Worm (Caenorhabditis elegans) whole organism, mixed stage, embryonic: ENCODE results near the gene Y113G7B.15.

Experiments used
- M03D4.4 ChIP-seq: sonication (generic microtip); optimal IDR thresholded peaks from 2 replicates; lab custom pipeline; 2017; ENCODE audit warnings: mild to moderate bottlenecking, missing genetic modification characterization, missing compliant biosample characterization
- bed-3 ChIP-seq: fragments of 200-800 bp; sonication (Bioruptor generic); optimal IDR thresholded peaks from 3 replicates; lab custom pipeline; 2018; ENCODE audit warnings: mild to moderate bottlenecking, missing genetic modification characterization, moderate library complexity, missing compliant biosample characterization
- blmp-1 ChIP-seq: fragments of 150-350 bp; optimal IDR thresholded peaks from 2 replicates; lab custom pipeline; 2014; ENCODE audit warnings: missing biosample characterization, missing genetic modification characterization
- ceh-43 ChIP-seq: fragments of 200-800 bp; sonication (Bioruptor generic); optimal IDR thresholded peaks from 2 replicates; lab custom pipeline; 2018; ENCODE audit warnings: mild to moderate bottlenecking, missing genetic modification characterization, moderate library complexity, missing compliant biosample characterization
- ceh-83 ChIP-seq: fragments of 200-800 bp; sonication (Bioruptor generic); optimal IDR thresholded peaks from 2 replicates; lab custom pipeline; 2018; ENCODE audit warnings: mild to moderate bottlenecking, missing genetic modification characterization, missing compliant biosample characterization
- ces-1 ChIP-seq: fragments of 150-350 bp; optimal IDR thresholded peaks from 2 replicates; lab custom pipeline; 2014; ENCODE audit warnings: missing biosample characterization, missing genetic modification reagents, missing genetic modification characterization
- cnd-1 ChIP-seq: fragments of 200-800 bp; sonication (Bioruptor generic); optimal IDR thresholded peaks from 2 replicates; lab custom pipeline; 2018; ENCODE audit warnings: mild to moderate bottlenecking, missing genetic modification characterization, missing compliant biosample characterization
- drap-1 ChIP-seq: fragments of 200-800 bp; sonication (Bioruptor generic); optimal IDR thresholded peaks from 3 replicates; lab custom pipeline; 2018; ENCODE audit warnings: mild to moderate bottlenecking, missing genetic modification characterization, missing compliant biosample characterization
- elt-3 ChIP-seq: fragments of 150-350 bp; optimal IDR thresholded peaks from 2 replicates; lab custom pipeline; 2014; ENCODE audit warnings: missing biosample characterization, missing genetic modification characterization
- flh-1 ChIP-seq: fragments of 200-800 bp; sonication (Bioruptor generic); optimal IDR thresholded peaks from 2 replicates; lab custom pipeline; 2018; ENCODE audit warnings: mild to moderate bottlenecking, missing genetic modification characterization, moderate library complexity, missing compliant biosample characterization
- ham-2 ChIP-seq: fragments of 200-800 bp; sonication (Bioruptor generic); optimal IDR thresholded peaks from 2 replicates; lab custom pipeline; 2018; ENCODE audit warnings: mild to moderate bottlenecking, missing genetic modification characterization, missing compliant biosample characterization
- hlh-1 ChIP-seq: fragments of 150-350 bp; optimal IDR thresholded peaks from 2 replicates; lab custom pipeline; 2014; ENCODE audit warnings: missing biosample characterization, missing genetic modification reagents, missing genetic modification characterization
- lin-13 ChIP-seq: fragments of 150-350 bp; optimal IDR thresholded peaks from 2 replicates; lab custom pipeline; 2014; ENCODE audit warnings: missing biosample characterization, missing genetic modification characterization
- lin-32 ChIP-seq: fragments of 200-800 bp; sonication (Bioruptor generic); optimal IDR thresholded peaks from 2 replicates; lab custom pipeline; 2018; ENCODE audit warnings: mild to moderate bottlenecking, missing genetic modification characterization, missing compliant biosample characterization
- lsy-2 ChIP-seq: fragments of 150-350 bp; optimal IDR thresholded peaks from 2 replicates; lab custom pipeline; 2014; ENCODE audit warnings: missing biosample characterization, missing genetic modification characterization
- mab-5 ChIP-seq: fragments of 150-350 bp; optimal IDR thresholded peaks from 2 replicates; lab custom pipeline; 2014; ENCODE audit warnings: missing biosample characterization, missing genetic modification characterization
- mep-1 ChIP-seq: fragments of 150-350 bp; optimal IDR thresholded peaks from 2 replicates; lab custom pipeline; 2017; ENCODE audit warnings: missing biosample characterization, missing genetic modification reagents, missing genetic modification characterization, inconsistent platforms
- mls-2 ChIP-seq: sonication (generic microtip); optimal IDR thresholded peaks from 2 replicates; lab custom pipeline; 2016; ENCODE audit warnings: mild to moderate bottlenecking, missing genetic modification characterization, moderate library complexity, missing compliant biosample characterization
- nhr-12 ChIP-seq: fragments of 150-350 bp; optimal IDR thresholded peaks from 2 replicates; lab custom pipeline; 2014; ENCODE audit warnings: missing biosample characterization, missing genetic modification characterization
- nhr-2 ChIP-seq: fragments of 150-350 bp; optimal IDR thresholded peaks from 2 replicates; lab custom pipeline; 2014; ENCODE audit warnings: missing biosample characterization, missing genetic modification characterization
- nhr-28 ChIP-seq: fragments of 150-350 bp; optimal IDR thresholded peaks from 2 replicates; lab custom pipeline; 2014; ENCODE audit warnings: missing biosample characterization, missing genetic modification characterization
- nhr-76 ChIP-seq: sonication (generic microtip); optimal IDR thresholded peaks from 2 replicates; lab custom pipeline; 2017; ENCODE audit warnings: missing biosample characterization, missing genetic modification characterization
- pha-4 ChIP-seq: fragments of 150-350 bp; optimal IDR thresholded peaks from 2 replicates; lab custom pipeline; 2018; ENCODE audit warnings: missing biosample characterization, missing genetic modification reagents, missing genetic modification characterization
- sem-2 ChIP-seq: fragments of 200-800 bp; sonication (Bioruptor generic); optimal IDR thresholded peaks from 2 replicates; lab custom pipeline; 2018; ENCODE audit warnings: mild to moderate bottlenecking, missing genetic modification characterization, missing compliant biosample characterization
- snpc-4 ChIP-seq: fragments of 150-350 bp; optimal IDR thresholded peaks from 2 replicates; lab custom pipeline; 2014; ENCODE audit warnings: missing biosample characterization, missing genetic modification characterization
- sptf-1 ChIP-seq: sonication (generic microtip); optimal IDR thresholded peaks from 2 replicates; lab custom pipeline; 2017; ENCODE audit warnings: mild to moderate bottlenecking, missing genetic modification characterization, moderate library complexity, missing compliant biosample characterization
- tbx-8 ChIP-seq: fragments of 200-800 bp; sonication (Bioruptor generic); optimal IDR thresholded peaks from 2 replicates; lab custom pipeline; 2018; ENCODE audit warnings: mild to moderate bottlenecking, missing genetic modification characterization, moderate library complexity, missing compliant biosample characterization
- unc-120 ChIP-seq: sonication (generic microtip); optimal IDR thresholded peaks from 2 replicates; lab custom pipeline; 2017; ENCODE audit warnings: missing genetic modification characterization, missing compliant biosample characterization; ENCODE audit not compliant: poor library complexity, severe bottlenecking
- unc-39 ChIP-seq: fragments of 150-350 bp; optimal IDR thresholded peaks from 2 replicates; lab custom pipeline; 2014; ENCODE audit warnings: missing biosample characterization, missing genetic modification characterization
- zip-8 ChIP-seq: fragments of 150-350 bp; optimal IDR thresholded peaks from 2 replicates; lab custom pipeline; 2014; ENCODE audit warnings: missing biosample characterization, missing genetic modification characterization
- ztf-11 ChIP-seq: fragments of 150-350 bp; optimal IDR thresholded peaks from 2 replicates; lab custom pipeline; 2014; ENCODE audit warnings: missing biosample characterization, missing genetic modification characterization

The Y113G7B.15 gene

ce11 chrV:20241243-20241862 lies 7.7 kb upstream of the Y113G7B.15 start:
- peak; percentile 31 for TF ChIP-seq sptf-1 (tag; lab: Kevin White, UChicago)
- TF ChIP-seq ceh-83 (GFP tag; lab: Kevin White, UChicago): peak; percentile 40
- TF ChIP-seq ces-1: no peak
- no peak for TF ChIP-seq ztf-11
- no peak for TF ChIP-seq unc-39 (tag; lab: Kevin White, UChicago)
- TF ChIP-seq drap-1 (GFP tag; lab: Kevin White, UChicago): peak; percentile 2
- TF ChIP-seq mls-2: no peak
- peak; percentile 31 for TF ChIP-seq cnd-1 (tag; lab: Kevin White, UChicago)
- no peak for TF ChIP-seq bed-3 (GFP tag; lab: Kevin White, UChicago)
- no peak for TF ChIP-seq M03D4.4
- no peak for TF ChIP-seq lsy-2
- TF ChIP-seq flh-1 (GFP tag; lab: Kevin White, UChicago): peak; percentile 12
- TF ChIP-seq nhr-28 (tag; lab: Kevin White, UChicago): no peak
- TF ChIP-seq hlh-1 (tag; lab: Kevin White, UChicago): no peak
- no peak for TF ChIP-seq ham-2 (GFP tag; lab: Kevin White, UChicago)
- no peak for TF ChIP-seq pha-4
- no peak for TF ChIP-seq blmp-1 (tag; lab: Kevin White, UChicago)
- TF ChIP-seq snpc-4 (tag; lab: Kevin White, UChicago): no peak
- TF ChIP-seq nhr-76 (tag; lab: Kevin White, UChicago): no peak
- TF ChIP-seq mep-1 (tag; lab: Kevin White, UChicago): no peak
- TF ChIP-seq unc-120: no peak

ce11 chrV:20237429-20237828 lies 3.8 kb upstream of the Y113G7B.15 start, which contains the start of gene sld-5:
sld-5 (minus strand) TSS chrV:20237745.
- TF ChIP-seq mab-5 (tag; lab: Kevin White, UChicago): no peak
- TF ChIP-seq ham-2 (GFP tag; lab: Kevin White, UChicago): no peak
- no peak for TF ChIP-seq pha-4
- TF ChIP-seq nhr-12 (tag; lab: Kevin White, UChicago): no peak
- no peak for TF ChIP-seq lin-32 (GFP tag; lab: Kevin White, UChicago)
- no peak for TF ChIP-seq unc-39 (tag; lab: Kevin White, UChicago)
- no peak for TF ChIP-seq lsy-2
- TF ChIP-seq ceh-83 (GFP tag; lab: Kevin White, UChicago): no peak
- no peak for TF ChIP-seq unc-120
- no peak for TF ChIP-seq sptf-1 (tag; lab: Kevin White, UChicago)
- TF ChIP-seq tbx-8 (GFP tag; lab: Kevin White, UChicago): no peak
- TF ChIP-seq cnd-1 (tag; lab: Kevin White, UChicago): no peak
- TF ChIP-seq ztf-11: no peak
- no peak for TF ChIP-seq M03D4.4
- TF ChIP-seq ceh-43 (GFP tag; lab: Kevin White, UChicago): no peak

- TF ChIP-seq lin-32 (GFP tag; lab: Kevin White, UChicago) (no peak), zip-8 (tag; lab: Kevin White, UChicago) (peak; percentile 95)
- TF ChIP-seq, all 35 proteins: peak for 1
These were observed 1.6 kb upstream of the Y113G7B.15 start for ce11 chrV:20235231-20235630.

- TF ChIP-seq lsy-2 (no peak), M03D4.4 (peak; percentile 30)
These were observed 796 bp upstream of the Y113G7B.15 start for ce11 chrV:20234439-20234838.

- TF ChIP-seq bed-3 (GFP tag; lab: Kevin White, UChicago) (no peak), lin-13 (tag; lab: Kevin White, UChicago) (no peak), elt-3 (tag; lab: Kevin White, UChicago) (no peak), zip-8 (tag; lab: Kevin White, UChicago) (no peak), ham-2 (GFP tag; lab: Kevin White, UChicago) (no peak), lin-32 (GFP tag; lab: Kevin White, UChicago) (no peak), snpc-4 (tag; lab: Kevin White, UChicago) (no peak)
These were observed 8.3 kb downstream of the Y113G7B.15 start for ce11 chrV:20225312-20225711.

ce11 chrV:20223725-20224124 lies 9.9 kb downstream of the Y113G7B.15 start:
- TF ChIP-seq tbx-8 (GFP tag; lab: Kevin White, UChicago): no peak
- no peak for TF ChIP-seq sptf-1 (tag; lab: Kevin White, UChicago)
- TF ChIP-seq mls-2: no peak
- TF ChIP-seq ztf-11: no peak
- TF ChIP-seq nhr-12 (tag; lab: Kevin White, UChicago): no peak
- no peak for TF ChIP-seq blmp-1 (tag; lab: Kevin White, UChicago)
- TF ChIP-seq sem-2 (GFP tag; lab: Kevin White, UChicago): no peak
- no peak for TF ChIP-seq lsy-2
- no peak for TF ChIP-seq nhr-2 (tag; lab: Kevin White, UChicago)
- no peak for TF ChIP-seq M03D4.4
- TF ChIP-seq nhr-76 (tag; lab: Kevin White, UChicago): no peak
- no peak for TF ChIP-seq unc-120
- no peak for TF ChIP-seq snpc-4 (tag; lab: Kevin White, UChicago)
- no peak for TF ChIP-seq lin-32 (GFP tag; lab: Kevin White, UChicago)
- TF ChIP-seq pha-4: no peak
- no peak for TF ChIP-seq cnd-1 (tag; lab: Kevin White, UChicago)
